Fruit fly (Drosophila melanogaster) whole organism, prepupa: Measurements from ENCODE around the gene Zmynd8.

Experiments used
- CG11762 ChIP-seq: fragments of 200-800 bp; sonication (Bioruptor generic); optimal IDR thresholded peaks from 3 replicates; lab custom pipeline; 2016; ENCODE audit warnings: missing biosample characterization, missing genetic modification characterization; ENCODE audit not compliant: insufficient read depth
- CG3032 ChIP-seq: fragments of 200-800 bp; optimal IDR thresholded peaks from 2 replicates; lab custom pipeline; 2019; ENCODE audit warnings: missing biosample characterization, mild to moderate bottlenecking, missing genetic modification characterization, moderate library complexity
- CG32006 ChIP-seq: fragments of 200-800 bp; sonication (Bioruptor generic); optimal IDR thresholded peaks from 3 replicates; lab custom pipeline; 2017; ENCODE audit warnings: missing biosample characterization, mild to moderate bottlenecking, missing genetic modification characterization
- CG6163 ChIP-seq: fragments of 200-800 bp; sonication (Bioruptor generic); IDR thresholded peaks from 3 replicates; pipeline ENCODE4 v1.3.6; 2022; ENCODE audit warnings: missing biosample characterization, missing genetic modification characterization
- CG7368 ChIP-seq: fragments of 200-800 bp; sonication (Bioruptor generic); optimal IDR thresholded peaks from 3 replicates; lab custom pipeline; 2016; ENCODE audit warnings: missing biosample characterization, missing genetic modification characterization
- CG8119 ChIP-seq: fragments of 200-800 bp; sonication (Bioruptor generic); IDR thresholded peaks from 3 replicates; pipeline ENCODE4 v1.3.6; 2022; ENCODE audit warnings: missing biosample characterization, missing genetic modification characterization
- CG9139 ChIP-seq: fragments of 200-800 bp; sonication (Bioruptor generic); optimal IDR thresholded peaks from 3 replicates; lab custom pipeline; 2017; ENCODE audit warnings: missing biosample characterization, mild to moderate bottlenecking, missing genetic modification characterization
- Eip78C ChIP-seq: fragments of 200-800 bp; sonication (Bioruptor generic); peaks from one replicate; lab custom pipeline; 2016; ENCODE audit warnings: missing biosample characterization, missing genetic modification characterization
- Eip93F ChIP-seq: fragments of 200-800 bp; sonication (Bioruptor generic); optimal IDR thresholded peaks from 2 replicates; lab custom pipeline; 2016; ENCODE audit warnings: missing biosample characterization, mild to moderate bottlenecking, missing genetic modification characterization
- Ets21C ChIP-seq: fragments of 200-800 bp; sonication (Bioruptor generic); optimal IDR thresholded peaks from 3 replicates; lab custom pipeline; 2016; ENCODE audit warnings: missing biosample characterization, missing genetic modification characterization
- Ets96B ChIP-seq: fragments of 200-800 bp; optimal IDR thresholded peaks from 2 replicates; lab custom pipeline; 2019; ENCODE audit warnings: missing biosample characterization, mild to moderate bottlenecking, missing genetic modification characterization, moderate library complexity
- Gug ChIP-seq: fragments of 200-800 bp; sonication (Bioruptor generic); IDR thresholded peaks from 2 replicates; pipeline ENCODE4 v1.3.6; 2022; ENCODE audit warnings: missing biosample characterization, missing genetic modification characterization
- Hr39 ChIP-seq: fragments of 200-800 bp; sonication (Bioruptor generic); optimal IDR thresholded peaks from 2 replicates; lab custom pipeline; 2016; ENCODE audit warnings: missing biosample characterization, missing genetic modification characterization
- Smox ChIP-seq: fragments of 200-800 bp; sonication (Bioruptor generic); optimal IDR thresholded peaks from 3 replicates; lab custom pipeline; 2016; ENCODE audit warnings: missing biosample characterization, missing genetic modification characterization
- cyc ChIP-seq: fragments of 200-800 bp; sonication (Bioruptor generic); optimal IDR thresholded peaks from 3 replicates; lab custom pipeline; 2016; ENCODE audit warnings: missing biosample characterization, missing genetic modification characterization
- eg ChIP-seq: fragments of 200-800 bp; sonication (Bioruptor generic); IDR thresholded peaks from 3 replicates; pipeline ENCODE4 v1.3.6; 2022; ENCODE audit warnings: missing biosample characterization, missing genetic modification characterization
- esn ChIP-seq: fragments of 200-800 bp; sonication (Bioruptor generic); optimal IDR thresholded peaks from 2 replicates; lab custom pipeline; 2016; ENCODE audit warnings: missing biosample characterization, mild to moderate bottlenecking, missing genetic modification characterization, moderate library complexity
- net ChIP-seq: fragments of 200-800 bp; sonication (Bioruptor generic); optimal IDR thresholded peaks from 3 replicates; lab custom pipeline; 2016; ENCODE audit warnings: missing biosample characterization, missing genetic modification characterization
- topi ChIP-seq: fragments of 200-800 bp; sonication (Bioruptor generic); optimal IDR thresholded peaks from 3 replicates; lab custom pipeline; 2016; ENCODE audit warnings: missing biosample characterization, missing genetic modification characterization

The Zmynd8 gene

dm6 chr3R:31725486-31726227, 56.4 kb downstream of the Zmynd8 start (continued):
- TF ChIP-seq eg (GFP tag; lab: Robert Waterston, UW) (no peak; the same call in 2 of the 3 replicates), CG8119 (GFP tag; lab: Robert Waterston, UW) (peak; percentile 45; the same call in 1 of the 3 replicates), CG7368 (GFP tag; lab: Kevin White, UChicago) (no peak), Ets21C (GFP tag; lab: Kevin White, UChicago) (no peak), esn (GFP tag; lab: Kevin White, UChicago) (peak; percentile 1), CG6163 (peak; percentile 68; the same call in 2 of the 3 replicates), CG9139 (GFP tag; lab: Kevin White, UChicago) (peak; percentile 87), Ets96B (tag; lab: Kevin White, UChicago) (no peak), CG32006 (GFP tag; lab: Kevin White, UChicago) (no peak), Eip78C (GFP tag; lab: Kevin White, UChicago) (peak; percentile 44), CG11762 (no peak), CG3032 (tag; lab: Kevin White, UChicago) (peak; percentile 8), Eip93F (GFP tag; lab: Kevin White, UChicago) (no peak), Gug (GFP tag; lab: Robert Waterston, UW) (no peak), cyc (no peak), Smox (GFP tag; lab: Kevin White, UChicago) (no peak), Hr39 (GFP tag; lab: Kevin White, UChicago) (no peak)

dm6 chr3R:31726286-31726685, 57.0 kb downstream of the Zmynd8 start:
- TF ChIP-seq net (GFP tag; lab: Kevin White, UChicago): no peak
- no peak for TF ChIP-seq cyc
- no peak for TF ChIP-seq topi (GFP tag; lab: Kevin White, UChicago)
- TF ChIP-seq, all 60 proteins: peak for 0
